Fruit fly (Drosophila melanogaster) whole organism, wandering third instar larva: ENCODE measurements around the gene CG3061.

Experiments
- CG9705 ChIP-seq: fragments of 200-800 bp; sonication (Bioruptor generic); optimal IDR thresholded peaks from 2 replicates; lab custom pipeline; 2018; ENCODE audit warnings: missing biosample characterization, mild to moderate bottlenecking, missing genetic modification characterization
- GATAd ChIP-seq: sonication (Bioruptor generic); optimal IDR thresholded peaks from 2 replicates; lab custom pipeline; 2016; ENCODE audit warnings: missing biosample characterization, missing genetic modification characterization
- Hnf4 ChIP-seq: fragments of 200-800 bp; sonication (Bioruptor generic); optimal IDR thresholded peaks from 2 replicates; lab custom pipeline; 2016; ENCODE audit warnings: missing biosample characterization, mild to moderate bottlenecking, missing genetic modification characterization
- Myc ChIP-seq: fragments of >200 bp; optimal IDR thresholded peaks from 2 replicates; lab custom pipeline; 2017
- N ChIP-seq: fragments of >200 bp; optimal IDR thresholded peaks from 2 replicates; lab custom pipeline; 2018; ENCODE audit warnings: missing biosample characterization, missing external identifiers, missing genetic modification characterization
- Rel ChIP-seq, 2 experiments: fragments of 200-800 bp; sonication (Bioruptor generic) in 1 of 2; optimal IDR thresholded peaks; 2 replicates in 1 of 2; 3 replicates in 1 of 2; lab custom pipeline; 2016 to 2019; ENCODE audit warnings: mild to moderate bottlenecking in 2 of 2, missing biosample characterization in 2 of 2, missing genetic modification characterization in 2 of 2, moderate library complexity in 1 of 2
- Sp1 ChIP-seq: fragments of 200-800 bp; sonication (Bioruptor generic); optimal IDR thresholded peaks from 3 replicates; lab custom pipeline; 2019; ENCODE audit warnings: missing biosample characterization, mild to moderate bottlenecking, missing genetic modification characterization, moderate library complexity
- dsf ChIP-seq: sonication (Bioruptor generic); optimal IDR thresholded peaks from 2 replicates; lab custom pipeline; 2016; ENCODE audit warnings: missing biosample characterization, missing genetic modification characterization, borderline replicate concordance
- foxo ChIP-seq, 2 experiments: fragments of 200-800 bp; sonication (Bioruptor generic); optimal IDR thresholded peaks; 2 replicates in 1 of 2; 3 replicates in 1 of 2; lab custom pipeline; 2016 to 2017; ENCODE audit warnings: missing biosample characterization in 2 of 2, missing genetic modification characterization in 2 of 2
- fru ChIP-seq: fragments of 200-800 bp; sonication (Bioruptor generic); optimal IDR thresholded peaks from 3 replicates; lab custom pipeline; 2016; ENCODE audit warnings: missing biosample characterization, mild to moderate bottlenecking, missing genetic modification characterization
- h ChIP-seq: fragments of 200-800 bp; sonication (Bioruptor generic); optimal IDR thresholded peaks from 3 replicates; lab custom pipeline; 2016; ENCODE audit warnings: missing biosample characterization, mild to moderate bottlenecking, missing genetic modification characterization
- lola ChIP-seq: fragments of >200 bp; optimal IDR thresholded peaks from 2 replicates; lab custom pipeline; 2017; ENCODE audit warnings: missing biosample characterization, missing genetic modification characterization
- pan ChIP-seq: fragments of >200 bp; optimal IDR thresholded peaks from 2 replicates; lab custom pipeline; 2017

- no peak for TF ChIP-seq lola
- no peak for TF ChIP-seq dsf
- peak in 1 of 2 experiments; percentile 86 for TF ChIP-seq foxo (GFP tag; optimal IDR thresholded peaks at IDR 0.05; lab: Kevin White, UChicago)
- no peak for TF ChIP-seq fru
- no peak for TF ChIP-seq GATAd (GFP tag; lab: Kevin White, UChicago)
- TF ChIP-seq Myc (lab: Kevin White, UChicago) = no peak
- peak; percentile 78 for TF ChIP-seq Rel (GFP tag; optimal IDR thresholded peaks at IDR 0.05; lab: Kevin White, UChicago)
- TF ChIP-seq Rel (tag; optimal IDR thresholded peaks at IDR 0.05; lab: Kevin White, UChicago) = peak; percentile 26
- TF ChIP-seq Sp1 (GFP tag; lab: Kevin White, UChicago) = peak; percentile 22
- no peak for TF ChIP-seq h (GFP tag; lab: Kevin White, UChicago)
- no peak for TF ChIP-seq N (GFP tag; lab: Kevin White, UChicago)
- TF ChIP-seq Hnf4 = peak; percentile 12
- TF ChIP-seq CG9705 (GFP tag; lab: Kevin White, UChicago) = no peak
- TF ChIP-seq pan = no peak
Measured at dm6 chr3R:14025795-14026194, 6.4 kb upstream of the CG3061 start.
